Worm (Caenorhabditis elegans) whole organism, early embryonic: ENCODE data around the gene etr-1.

ENCODE experiments used
- B0310.2 ChIP-seq: sonication (generic microtip); optimal IDR thresholded peaks from 2 replicates; lab custom pipeline; 2016; ENCODE audit warnings: mild to moderate bottlenecking, missing genetic modification characterization, missing compliant biosample characterization
- aly-1 ChIP-seq: sonication (generic microtip); optimal IDR thresholded peaks from 2 replicates; lab custom pipeline; 2016; ENCODE audit warnings: missing genetic modification characterization, missing compliant biosample characterization
- ama-1 ChIP-seq: fragments of 150-350 bp; optimal IDR thresholded peaks from 2 replicates; lab custom pipeline; 2014
- ceh-36 ChIP-seq: sonication (generic microtip); optimal IDR thresholded peaks from 2 replicates; lab custom pipeline; 2016; ENCODE audit warnings: missing genetic modification characterization, inconsistent platforms, missing compliant biosample characterization
- ets-7 ChIP-seq: sonication (generic microtip); optimal IDR thresholded peaks from 2 replicates; lab custom pipeline; 2016; ENCODE audit warnings: missing genotype, missing genetic modification characterization, missing compliant biosample characterization
- flt-1 ChIP-seq: fragments of 200-800 bp; sonication (Bioruptor generic); IDR thresholded peaks from 2 replicates; pipeline ENCODE4 v1.3.6; 2022; ENCODE audit warnings: missing genetic modification characterization, missing compliant biosample characterization
- hmbx-1 ChIP-seq: sonication (generic microtip); optimal IDR thresholded peaks from 2 replicates; lab custom pipeline; 2016; ENCODE audit warnings: mild to moderate bottlenecking, missing genetic modification characterization, missing compliant biosample characterization
- hmg-4 ChIP-seq: fragments of 200-800 bp; sonication (Bioruptor generic); optimal IDR thresholded peaks from 2 replicates; lab custom pipeline; 2018; ENCODE audit warnings: mild to moderate bottlenecking, missing genetic modification characterization, missing compliant biosample characterization
- pes-1 ChIP-seq: fragments of 200-800 bp; sonication (Bioruptor generic); IDR thresholded peaks from 2 replicates; pipeline ENCODE4 v1.3.6; 2022; ENCODE audit warnings: missing genetic modification reagents, missing genetic modification characterization, missing compliant biosample characterization
- tbx-11 ChIP-seq: fragments of 200-800 bp; sonication (Bioruptor generic); IDR thresholded peaks from 2 replicates; pipeline ENCODE4 v1.3.6; 2022; ENCODE audit warnings: missing genetic modification characterization, missing compliant biosample characterization
- tra-4 ChIP-seq: sonication (generic microtip); optimal IDR thresholded peaks from 2 replicates; lab custom pipeline; 2017; ENCODE audit warnings: missing genetic modification characterization, missing compliant biosample characterization

- TF ChIP-seq ets-7 (no peak), ama-1 (lab: Kevin White, UChicago) (no peak), pes-1 (no peak), hmg-4 (GFP tag; lab: Kevin White, UChicago) (no peak), B0310.2 (no peak), ceh-36 (tag; lab: Kevin White, UChicago) (no peak), tbx-11 (no peak), tra-4 (tag; lab: Kevin White, UChicago) (no peak), aly-1 (tag; lab: Kevin White, UChicago) (no peak), hmbx-1 (tag; lab: Kevin White, UChicago) (no peak), flt-1 (GFP tag; lab: Robert Waterston, UW) (no peak)
Measured at ce11 chrII:192584-192983, 30.4 kb downstream of the etr-1 start.
